Worm (Caenorhabditis elegans) whole organism, L1 larva: ENCODE measurements around the gene clec-37.
A peak's percentile ranks its signal among the peaks of the same experiment; 100 is the strongest.

Experiments used
- C34B4.2 ChIP-seq: sonication (generic microtip); optimal IDR thresholded peaks from 2 replicates; lab custom pipeline; 2017; ENCODE audit warnings: mild to moderate bottlenecking, missing genetic modification characterization, missing compliant biosample characterization
- F16B12.6 ChIP-seq: fragments of 150-350 bp; optimal IDR thresholded peaks from 2 replicates; lab custom pipeline; 2014; ENCODE audit warnings: missing biosample characterization, missing genetic modification characterization
- aha-1 ChIP-seq: fragments of 150-350 bp; optimal IDR thresholded peaks from 2 replicates; lab custom pipeline; 2014; ENCODE audit warnings: missing biosample characterization, missing genetic modification characterization
- ceh-63 ChIP-seq: fragments of 200-800 bp; sonication (Bioruptor generic); optimal IDR thresholded peaks from 2 replicates; lab custom pipeline; 2018; ENCODE audit warnings: mild to moderate bottlenecking, missing genetic modification characterization, missing compliant biosample characterization
- ceh-88 ChIP-seq: fragments of 200-800 bp; sonication (Bioruptor generic); IDR thresholded peaks from 2 replicates; pipeline ENCODE4 v1.3.6; 2022; ENCODE audit warnings: missing genetic modification characterization, missing compliant biosample characterization
- dpl-1 ChIP-seq, 3 experiments: fragments of 150-350 bp in 2 of 3; sonication (generic microtip) in 1 of 3; optimal IDR thresholded peaks; 2 replicates each; lab custom pipeline; 2014 to 2017; ENCODE audit warnings: missing biosample characterization in 3 of 3, missing genetic modification characterization in 3 of 3, missing genetic modification reagents in 3 of 3
- dsc-1 ChIP-seq: sonication (generic microtip); optimal IDR thresholded peaks from 2 replicates; lab custom pipeline; 2016; ENCODE audit warnings: mild to moderate bottlenecking, missing genetic modification characterization, missing compliant biosample characterization
- efl-3 ChIP-seq: fragments of 200-800 bp; sonication (Bioruptor generic); optimal IDR thresholded peaks from 2 replicates; lab custom pipeline; 2018; ENCODE audit warnings: mild to moderate bottlenecking, missing genetic modification characterization, missing compliant biosample characterization
- egl-13 ChIP-seq: sonication (generic microtip); optimal IDR thresholded peaks from 2 replicates; lab custom pipeline; 2016; ENCODE audit warnings: missing genotype, missing genetic modification reagents, missing genetic modification characterization, missing compliant biosample characterization
- fkh-10 ChIP-seq: sonication (generic microtip); optimal IDR thresholded peaks from 2 replicates; lab custom pipeline; 2017; ENCODE audit warnings: missing biosample characterization, missing genetic modification reagents, missing genetic modification characterization
- fkh-4 ChIP-seq: sonication (generic microtip); optimal IDR thresholded peaks from 2 replicates; lab custom pipeline; 2016; ENCODE audit warnings: missing compliant biosample characterization, missing genetic modification characterization, borderline replicate concordance
- fkh-8 ChIP-seq: sonication (generic microtip); optimal IDR thresholded peaks from 2 replicates; lab custom pipeline; 2016; ENCODE audit warnings: mild to moderate bottlenecking, missing genetic modification characterization, missing compliant biosample characterization
- grh-1 ChIP-seq: fragments of 200-800 bp; sonication (Bioruptor generic); IDR thresholded peaks from 2 replicates; pipeline ENCODE4 v1.3.6; 2022; ENCODE audit warnings: missing genetic modification reagents, missing genetic modification characterization, missing compliant biosample characterization
- hlh-17 ChIP-seq: fragments of 200-800 bp; sonication (Bioruptor generic); optimal IDR thresholded peaks from 2 replicates; lab custom pipeline; 2018; ENCODE audit warnings: missing genetic modification characterization, mild to moderate bottlenecking, missing compliant biosample characterization, moderate library complexity, borderline replicate concordance
- jun-1 ChIP-seq: fragments of 150-350 bp; optimal IDR thresholded peaks from 2 replicates; lab custom pipeline; 2014; ENCODE audit warnings: missing biosample characterization, missing genetic modification reagents, missing genetic modification characterization
- lin-14 ChIP-seq: fragments of 200-800 bp; sonication (Bioruptor generic); optimal IDR thresholded peaks from 2 replicates; lab custom pipeline; 2018; ENCODE audit warnings: mild to moderate bottlenecking, missing genetic modification characterization, moderate library complexity, missing compliant biosample characterization
- lin-39 ChIP-seq: fragments of 150-350 bp; optimal IDR thresholded peaks from 2 replicates; lab custom pipeline; 2014; ENCODE audit warnings: missing biosample characterization, missing genetic modification reagents, missing genetic modification characterization
- lir-3 ChIP-seq: sonication (generic microtip); optimal IDR thresholded peaks from 2 replicates; lab custom pipeline; 2016; ENCODE audit warnings: mild to moderate bottlenecking, missing genetic modification characterization, moderate library complexity, missing compliant biosample characterization; ENCODE audit not compliant: poor library complexity
- mef-2 ChIP-seq: fragments of 150-350 bp; optimal IDR thresholded peaks from 2 replicates; lab custom pipeline; 2014; ENCODE audit warnings: missing biosample characterization, missing genetic modification characterization
- mep-1 ChIP-seq: fragments of 150-350 bp; optimal IDR thresholded peaks from 2 replicates; lab custom pipeline; 2014; ENCODE audit warnings: missing biosample characterization, missing genetic modification characterization
- nhr-11 ChIP-seq: fragments of 150-350 bp; optimal IDR thresholded peaks from 2 replicates; lab custom pipeline; 2014; ENCODE audit warnings: missing biosample characterization, missing genetic modification characterization
- nhr-12 ChIP-seq: sonication (generic microtip); optimal IDR thresholded peaks from 2 replicates; lab custom pipeline; 2017; ENCODE audit warnings: missing biosample characterization, missing genetic modification characterization
- nhr-47 ChIP-seq: sonication (generic microtip); optimal IDR thresholded peaks from 2 replicates; lab custom pipeline; 2016; ENCODE audit warnings: mild to moderate bottlenecking, missing genetic modification characterization, moderate library complexity, missing compliant biosample characterization
- nhr-77 ChIP-seq: fragments of 150-350 bp; optimal IDR thresholded peaks from 2 replicates; lab custom pipeline; 2014; ENCODE audit warnings: missing biosample characterization, missing genetic modification characterization
- pqm-1 ChIP-seq: sonication (generic microtip); optimal IDR thresholded peaks from 3 replicates; lab custom pipeline; 2017; ENCODE audit warnings: missing biosample characterization, missing genetic modification characterization
- rnt-1 ChIP-seq: sonication (generic microtip); optimal IDR thresholded peaks from 2 replicates; lab custom pipeline; 2016; ENCODE audit warnings: mild to moderate bottlenecking, missing genetic modification characterization, moderate library complexity, missing compliant biosample characterization
- skn-1 ChIP-seq: fragments of 150-350 bp; optimal IDR thresholded peaks from 2 replicates; lab custom pipeline; 2014; ENCODE audit warnings: missing biosample characterization, missing genetic modification characterization
- tbx-2 ChIP-seq: sonication (generic microtip); optimal IDR thresholded peaks from 2 replicates; lab custom pipeline; 2016; ENCODE audit warnings: missing genetic modification characterization, missing compliant biosample characterization
- tlp-1 ChIP-seq: fragments of 150-350 bp; optimal IDR thresholded peaks from 2 replicates; lab custom pipeline; 2014; ENCODE audit warnings: missing biosample characterization, missing genetic modification characterization
- unc-130 ChIP-seq: fragments of 150-350 bp; optimal IDR thresholded peaks from 2 replicates; lab custom pipeline; 2017; ENCODE audit warnings: missing biosample characterization, missing genetic modification characterization, inconsistent platforms
- unc-30 ChIP-seq: sonication (generic microtip); optimal IDR thresholded peaks from 2 replicates; lab custom pipeline; 2017; ENCODE audit warnings: missing biosample characterization, missing genetic modification characterization
- xbp-1 ChIP-seq: sonication (generic microtip); optimal IDR thresholded peaks from 2 replicates; lab custom pipeline; 2016; ENCODE audit warnings: missing genetic modification characterization, missing compliant biosample characterization
- ztf-11 ChIP-seq, 2 experiments: sonication (generic microtip); optimal IDR thresholded peaks; 2 replicates each; lab custom pipeline; 2016 to 2017; ENCODE audit warnings: missing genetic modification characterization in 2 of 2, missing biosample characterization in 1 of 2, missing compliant biosample characterization in 1 of 2
- ztf-4 ChIP-seq: fragments of 150-350 bp; optimal IDR thresholded peaks from 2 replicates; lab custom pipeline; 2014; ENCODE audit warnings: missing biosample characterization, missing genetic modification characterization

Gene clec-37

ce11 chrV:16836100-16836499 lies 15.8 kb downstream of the clec-37 start:
- TF ChIP-seq lin-39: no peak
- no peak for TF ChIP-seq C34B4.2 (tag; lab: Kevin White, UChicago)
- no peak for TF ChIP-seq dsc-1
- TF ChIP-seq fkh-10 (GFP tag; lab: Kevin White, UChicago): no peak
- no peak for TF ChIP-seq tlp-1 (tag; lab: Kevin White, UChicago)
- TF ChIP-seq rnt-1 (tag; lab: Kevin White, UChicago): no peak
- TF ChIP-seq F16B12.6 (tag; lab: Kevin White, UChicago): no peak
- TF ChIP-seq, all 84 proteins: peak for 0

DNA sequence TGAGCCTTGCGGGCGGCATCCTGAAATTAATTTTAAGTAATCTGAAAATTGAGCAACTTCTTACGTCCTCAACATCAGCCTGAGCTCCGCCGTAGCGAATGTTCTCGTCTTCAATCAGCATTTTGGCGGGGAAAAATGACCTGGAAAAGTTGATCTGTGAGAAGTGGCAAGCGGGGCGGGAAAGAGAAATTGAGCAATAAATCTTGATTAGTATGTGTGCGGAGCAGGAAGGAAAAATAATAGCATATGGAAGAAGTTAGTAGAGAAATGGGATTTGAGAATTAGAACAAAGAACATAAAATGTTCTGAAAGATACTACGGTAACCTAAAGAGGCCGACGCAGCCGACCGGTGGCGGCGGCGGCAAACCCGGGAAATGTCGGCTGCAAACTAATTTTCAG lies 16.9 kb downstream of the clec-37 start, which contains the start of gene tni-3:
tni-3 (minus strand) TSS at position 140 of the 400 bp plus-strand sequence.
- TF ChIP-seq xbp-1 (tag; lab: Kevin White, UChicago) (no peak), unc-30 (tag; lab: Kevin White, UChicago) (no peak), tlp-1 (tag; lab: Kevin White, UChicago) (no peak), fkh-4 (tag; lab: Kevin White, UChicago) (peak; percentile 59), nhr-77 (tag; lab: Kevin White, UChicago) (no peak), dsc-1 (peak; percentile 87)

ce11 chrV:16833672-16834071 lies 18.2 kb downstream of the clec-37 start:
- TF ChIP-seq grh-1: no peak
- no peak for TF ChIP-seq pqm-1 (tag; lab: Kevin White, UChicago)
- no peak for TF ChIP-seq nhr-12 (tag; lab: Kevin White, UChicago)
- no peak for TF ChIP-seq mef-2
- no peak for TF ChIP-seq lin-14
- TF ChIP-seq nhr-11 (tag; lab: Kevin White, UChicago): no peak
- TF ChIP-seq hlh-17 (GFP tag; lab: Kevin White, UChicago): no peak
- TF ChIP-seq jun-1 (tag; lab: Kevin White, UChicago): no peak
- no peak for TF ChIP-seq mep-1 (tag; lab: Kevin White, UChicago)
- TF ChIP-seq, all 84 proteins: peak for 0

- no peak for TF ChIP-seq skn-1
- TF ChIP-seq fkh-4 (tag; lab: Kevin White, UChicago): no peak
- no peak for TF ChIP-seq fkh-10 (GFP tag; lab: Kevin White, UChicago)
- no peak for TF ChIP-seq ztf-11 (tag; optimal IDR thresholded peaks at IDR 0.05; lab: Kevin White, UChicago)
- TF ChIP-seq ceh-88: no peak
These were observed 19.0 kb downstream of the clec-37 start, which contains the start of gene phy-3 for ce11 chrV:16832865-16833264. Gene phy-3 (plus strand): TSS chrV:16833165.

- TF ChIP-seq lir-3 (no peak), efl-3 (GFP tag; lab: Kevin White, UChicago) (no peak), tlp-1 (tag; lab: Kevin White, UChicago) (no peak), ztf-4 (no peak), ceh-88 (no peak), fkh-8 (tag; lab: Kevin White, UChicago) (no peak), unc-130 (tag; lab: Kevin White, UChicago) (no peak), ceh-63 (GFP tag; lab: Kevin White, UChicago) (no peak), aha-1 (tag; lab: Kevin White, UChicago) (no peak), egl-13 (no peak), nhr-47 (tag; lab: Kevin White, UChicago) (no peak), tbx-2 (tag; lab: Kevin White, UChicago) (no peak), dpl-1 (GFP tag; optimal IDR thresholded peaks at IDR 0.05; lab: Kevin White, UChicago) (no peak), dsc-1 (no peak), lin-39 (no peak)
These were observed 20.0 kb downstream of the clec-37 start, which contains the start of gene srh-215 for ce11 chrV:16831921-16832320. Gene srh-215 (minus strand): TSS chrV:16832021.
